Fruit fly (Drosophila melanogaster): ENCODE data around the gene Cox11.

Cox11 gene

DNA sequence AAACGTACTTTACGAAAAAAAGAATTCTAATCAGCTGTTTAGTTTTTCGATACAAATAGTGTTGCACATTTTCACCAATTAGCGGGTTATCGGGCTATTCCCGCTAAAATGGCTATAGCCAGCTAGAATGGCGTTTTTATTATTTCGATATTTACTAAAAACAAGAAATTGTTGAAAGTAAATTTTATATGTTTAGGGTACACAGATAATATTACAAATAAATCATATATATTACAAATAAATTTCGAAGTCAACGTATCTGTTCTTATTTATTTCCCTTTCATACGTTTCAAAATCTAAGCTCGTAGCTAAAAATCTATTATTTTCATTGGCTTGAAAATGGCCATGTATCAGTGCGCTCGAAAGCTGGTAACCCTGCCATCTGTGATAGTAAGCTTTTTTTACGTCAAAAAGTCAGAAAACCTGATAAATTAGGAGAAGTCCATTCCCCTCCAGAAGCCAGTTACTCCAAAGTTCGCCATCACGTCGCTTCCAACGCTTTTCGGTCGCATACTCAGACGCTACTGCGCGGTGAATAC is 6.8 kb upstream of the Cox11 start, which contains the start of the genes CG7382 and cl (continued):
- TF ChIP-seq NC2β (GFP tag; optimal IDR thresholded peaks at IDR 0.05) (no peak), CG10654 (GFP tag; optimal IDR thresholded peaks at IDR 0.05) (peak; percentile 36), Lhr (GFP tag; optimal IDR thresholded peaks at IDR 0.05) (no peak), Hr3 (GFP tag; optimal IDR thresholded peaks at IDR 0.05) (peak; percentile 21), croc (GFP tag; conservative IDR thresholded peaks at IDR 0.05) (no peak), CG11085 (GFP tag; IDR thresholded peaks at IDR 0.05) (no peak), ap (GFP tag; IDR thresholded peaks at IDR 0.05) (no peak), CG13424 (tag; optimal IDR thresholded peaks at IDR 0.05) (peak; percentile 73), dpn (GFP tag; optimal IDR thresholded peaks at IDR 0.05) (peak in 1 of 2 experiments; percentile 57), CG8281 (tag; optimal IDR thresholded peaks at IDR 0.05) (no peak), CG32767 (GFP tag; IDR thresholded peaks at IDR 0.05) (no peak), psq (GFP tag; optimal IDR thresholded peaks at IDR 0.05) (no peak), CG31441 (GFP tag; IDR thresholded peaks at IDR 0.05) (peak; percentile 61; the same call in 1 of the 2 replicates), Fer2 (tag; optimal IDR thresholded peaks at IDR 0.05) (peak; percentile 9), az2 (GFP tag; optimal IDR thresholded peaks at IDR 0.05) (peak; percentile 54), HHEX (GFP tag; optimal IDR thresholded peaks at IDR 0.05) (no peak), tio (GFP tag; optimal IDR thresholded peaks at IDR 0.05) (no peak), CG7271 (tag; optimal IDR thresholded peaks at IDR 0.05) (no peak), CG17361 (GFP tag; IDR thresholded peaks at IDR 0.05) (peak; percentile 68), Ets97D (GFP tag; optimal IDR thresholded peaks at IDR 0.05) (no peak), ash1 (GFP tag; optimal IDR thresholded peaks at IDR 0.05) (no peak), CG10321 (GFP tag; IDR thresholded peaks at IDR 0.05) (no peak), fd102C (GFP tag; optimal IDR thresholded peaks at IDR 0.05) (no peak), CG14667 (GFP tag; IDR thresholded peaks at IDR 0.05) (no peak), Gsc (GFP tag; IDR thresholded peaks at IDR 0.05) (no peak), Scr (GFP tag; IDR thresholded peaks at IDR 0.05; ENCODE audit: partially characterized antibody) (no peak), run (tag; optimal IDR thresholded peaks at IDR 0.05) (no peak)

DNA sequence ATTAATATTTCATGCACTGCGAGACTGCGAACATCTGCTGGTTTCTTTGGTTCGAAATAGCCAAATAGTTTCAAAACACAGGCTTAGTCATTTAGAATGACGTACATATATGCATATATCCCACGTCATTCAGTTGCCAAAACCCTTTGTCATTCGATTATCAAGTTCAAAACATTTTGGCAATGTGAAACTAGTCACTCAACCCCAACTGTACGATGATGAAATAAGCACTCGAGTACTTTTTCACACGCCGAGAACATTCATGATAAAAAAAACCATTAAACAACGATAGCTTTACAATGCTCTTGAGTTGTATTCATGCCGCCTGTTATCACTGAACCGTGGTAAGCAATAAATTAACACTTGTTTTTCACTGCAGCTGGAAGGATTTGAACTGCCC is 6.0 kb upstream of the Cox11 start:
- TF ChIP-seq CG7839 (tag; optimal IDR thresholded peaks at IDR 0.05) (peak; percentile 11), Pdp1 (GFP tag; optimal IDR thresholded peaks at IDR 0.05) (peak in 1 of 2 experiments; percentile 20), exex (tag; optimal IDR thresholded peaks at IDR 0.05) (peak; percentile 33), pan (optimal IDR thresholded peaks at IDR 0.05) (no peak), pan (GFP tag; optimal IDR thresholded peaks at IDR 0.05 in 1 of 2, IDR thresholded peaks at IDR 0.05 in 1 of 2) (peak in 1 of 2 experiments; percentile 7), CG12769 (tag; optimal IDR thresholded peaks at IDR 0.05) (no peak), gce (GFP tag; IDR thresholded peaks at IDR 0.05) (no peak), sim (GFP tag; IDR thresholded peaks at IDR 0.05) (no peak), CG11696 (GFP tag; IDR thresholded peaks at IDR 0.05) (peak; percentile 71)

DNA sequence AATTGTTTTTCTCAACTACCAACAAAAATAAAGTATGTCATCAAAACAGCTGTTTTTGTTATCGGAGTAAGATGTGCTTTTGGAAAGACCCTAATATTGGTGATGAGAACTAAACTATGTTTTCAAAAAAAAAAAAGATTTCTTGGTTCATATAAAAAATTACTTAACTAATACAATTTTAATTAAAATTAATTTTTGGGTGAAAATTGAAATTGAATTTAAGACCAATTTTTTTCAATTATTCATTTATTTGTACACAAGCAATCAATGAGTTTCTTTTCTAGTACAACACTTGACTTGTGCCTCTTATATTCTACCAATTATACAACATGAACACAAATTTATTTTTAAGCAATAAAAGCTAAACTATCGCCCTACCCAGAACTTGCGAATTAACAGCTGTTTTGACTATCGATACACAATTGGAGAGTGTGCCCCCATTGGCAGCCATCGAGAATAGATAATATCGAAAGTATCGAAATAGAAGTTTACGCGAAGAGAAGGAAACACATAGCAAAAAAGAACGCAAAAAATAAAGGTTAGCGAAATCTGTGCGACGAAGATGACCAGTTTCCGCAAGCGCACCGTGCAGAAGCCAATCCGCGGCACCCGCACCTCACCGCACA is 2.8 kb upstream of the Cox11 start, which contains the start of the genes Vps52 and Elp4:
TSS of gene Vps52 (minus strand) at position 51 of the 626 bp plus-strand sequence.
TSS of gene Elp4 (plus strand) at position 292 of the 626 bp plus-strand sequence.
- TF ChIP-seq Deaf1 (tag; optimal IDR thresholded peaks at IDR 0.05) (peak; percentile 51), Aef1 (GFP tag; IDR thresholded peaks at IDR 0.05) (peak; percentile 66), eve (GFP tag; optimal IDR thresholded peaks at IDR 0.05) (no peak), bbx (GFP tag; IDR thresholded peaks at IDR 0.05; ENCODE audit: partially characterized antibody) (peak; percentile 65), CG13296 (GFP tag; optimal IDR thresholded peaks at IDR 0.05) (peak; percentile 79), Dll (GFP tag; IDR thresholded peaks at IDR 0.05; ENCODE audit: partially characterized antibody) (peak; percentile 81), CG8924 (tag; optimal IDR thresholded peaks at IDR 0.05) (peak; percentile 78), CrebB (tag; optimal IDR thresholded peaks at IDR 0.05) (no peak), en (GFP tag; optimal IDR thresholded peaks at IDR 0.05) (no peak), CG1602 (GFP tag; optimal IDR thresholded peaks at IDR 0.05) (peak; percentile 78), Hr3 (GFP tag; optimal IDR thresholded peaks at IDR 0.05) (peak; percentile 85), Hand (GFP tag; optimal IDR thresholded peaks at IDR 0.05) (peak; percentile 29), pb (GFP tag; optimal IDR thresholded peaks at IDR 0.05) (no peak), CG1832 (GFP tag; optimal IDR thresholded peaks at IDR 0.05) (no peak), CG8089 (GFP tag; optimal IDR thresholded peaks at IDR 0.05) (peak; percentile 31)

Measured in whole organism, embryonic.